Worm (Caenorhabditis elegans) whole organism, L3 larva: ENCODE results near the gene cyn-1.

Source experiments
- egl-27 ChIP-seq: sonication (generic microtip); optimal IDR thresholded peaks from 4 replicates; lab custom pipeline; 2017; ENCODE audit warnings: missing biosample characterization, missing genetic modification reagents, missing genetic modification characterization
- elt-2 ChIP-seq: sonication (generic microtip); optimal IDR thresholded peaks from 2 replicates; lab custom pipeline; 2016; ENCODE audit warnings: missing genetic modification reagents, mild to moderate bottlenecking, missing genetic modification characterization, missing compliant biosample characterization
- lin-39 ChIP-seq: fragments of 150-350 bp; optimal IDR thresholded peaks from 2 replicates; lab custom pipeline; 2018; ENCODE audit warnings: missing biosample characterization, missing genetic modification reagents, missing genetic modification characterization
- nfya-1 ChIP-seq: sonication (generic microtip); optimal IDR thresholded peaks from 2 replicates; lab custom pipeline; 2017; ENCODE audit warnings: missing genetic modification characterization, mild to moderate bottlenecking, missing compliant biosample characterization, antibody characterized with exemption, moderate library complexity; ENCODE audit not compliant: insufficient read depth
- nhr-11 ChIP-seq: fragments of 150-350 bp; optimal IDR thresholded peaks from 2 replicates; lab custom pipeline; 2014; ENCODE audit warnings: missing biosample characterization, missing genetic modification characterization
- nhr-28 ChIP-seq: fragments of 150-350 bp; optimal IDR thresholded peaks from 2 replicates; lab custom pipeline; 2014; ENCODE audit warnings: missing biosample characterization, missing genetic modification characterization
- pha-4 ChIP-seq: fragments of 150-350 bp; optimal IDR thresholded peaks from 2 replicates; lab custom pipeline; 2014; ENCODE audit warnings: missing biosample characterization, missing genetic modification reagents, missing genetic modification characterization
- skn-1 ChIP-seq: fragments of 150-350 bp; optimal IDR thresholded peaks from 2 replicates; lab custom pipeline; 2014; ENCODE audit warnings: missing biosample characterization, missing genetic modification characterization
- snpc-4 ChIP-seq: fragments of 150-350 bp; optimal IDR thresholded peaks from 2 replicates; lab custom pipeline; 2014; ENCODE audit warnings: missing biosample characterization, missing genetic modification characterization
- tbx-2 ChIP-seq: sonication (generic microtip); optimal IDR thresholded peaks from 2 replicates; lab custom pipeline; 2016; ENCODE audit warnings: mild to moderate bottlenecking, missing genetic modification characterization, missing compliant biosample characterization
- unc-62 ChIP-seq: fragments of 150-350 bp; sonication (generic microtip); optimal IDR thresholded peaks from 4 replicates; lab custom pipeline; 2014; ENCODE audit warnings: missing biosample characterization, missing genetic modification reagents, missing genetic modification characterization
- zag-1 ChIP-seq: fragments of 150-350 bp; optimal IDR thresholded peaks from 2 replicates; lab custom pipeline; 2014; ENCODE audit warnings: missing biosample characterization, missing genetic modification characterization
- ztf-11 ChIP-seq: fragments of 150-350 bp; optimal IDR thresholded peaks from 2 replicates; lab custom pipeline; 2014; ENCODE audit warnings: missing biosample characterization, missing genetic modification characterization

DNA sequence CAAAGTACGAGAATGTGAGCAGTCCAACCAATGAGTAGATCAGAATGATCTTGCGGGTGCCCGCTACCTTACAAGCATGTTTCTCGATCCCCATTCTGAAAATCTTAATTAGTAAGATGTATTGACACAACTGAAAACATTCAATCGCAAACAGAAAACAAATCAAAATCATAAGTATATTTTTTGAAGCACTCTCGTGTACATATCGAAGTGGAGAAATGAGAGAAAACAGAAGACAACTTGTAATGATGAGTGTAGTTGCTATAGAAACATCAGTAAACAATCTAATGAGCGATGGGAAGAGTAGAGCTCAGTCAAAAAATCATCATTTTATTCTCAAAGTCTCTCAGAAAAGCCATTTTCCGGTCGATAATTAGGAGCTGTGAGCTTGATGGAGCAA is 43.2 kb upstream of the cyn-1 start, which contains the start of gene F14D7.8:
- TF ChIP-seq tbx-2 (tag; lab: Kevin White, UChicago) (no peak), skn-1 (no peak), unc-62 (no peak), nhr-28 (tag; lab: Kevin White, UChicago) (no peak), nhr-11 (tag; lab: Kevin White, UChicago) (no peak), pha-4 (no peak), zag-1 (tag; lab: Kevin White, UChicago) (no peak), elt-2 (tag; lab: Kevin White, UChicago) (no peak), egl-27 (tag; lab: Kevin White, UChicago) (no peak), lin-39 (no peak), ztf-11 (tag; lab: Kevin White, UChicago) (no peak), snpc-4 (tag; lab: Kevin White, UChicago) (no peak), nfya-1 (tag; lab: Kevin White, UChicago) (no peak)
